Fruit fly (Drosophila melanogaster): Measurements from ENCODE around the gene CG42399.
A peak's percentile ranks its signal among the peaks of the same experiment; 100 is the strongest.

DNA sequence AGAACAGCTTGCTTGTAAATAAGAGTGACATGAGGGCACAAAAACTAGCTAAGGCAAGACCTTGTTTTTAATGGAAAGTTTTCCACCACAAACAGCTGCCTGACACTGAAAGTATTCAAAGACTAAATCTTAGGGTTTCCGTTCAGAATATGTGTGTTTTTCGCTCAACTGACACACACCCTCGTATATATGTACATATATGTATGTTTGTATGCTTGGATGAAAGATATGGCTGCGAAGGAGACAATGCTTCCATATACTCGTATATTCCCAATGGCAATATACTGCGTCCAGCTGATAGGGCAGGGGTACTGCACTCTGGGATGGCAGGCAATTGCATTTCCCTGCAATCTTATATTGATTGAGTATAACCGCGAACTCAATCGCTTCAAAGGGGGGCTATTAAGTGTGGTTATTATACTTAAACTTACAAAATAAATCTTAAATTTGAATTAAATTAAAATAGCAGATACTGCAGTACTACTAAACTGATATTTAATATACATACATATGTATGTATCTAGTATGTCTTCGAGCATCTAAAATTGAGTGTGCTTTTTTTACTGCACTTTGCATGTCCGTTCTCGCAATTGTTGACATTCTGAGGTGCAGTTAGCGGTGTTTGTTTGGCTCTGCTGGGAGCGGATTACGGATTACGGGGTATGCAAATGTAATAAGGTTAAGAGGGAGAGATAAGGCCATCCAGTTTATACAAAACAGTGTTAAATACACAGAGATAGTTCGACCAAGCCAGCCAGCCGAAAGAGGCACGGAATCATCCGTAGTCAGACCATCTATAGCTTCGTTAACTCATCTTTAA lies 18.3 kb downstream of the CG42399 start:
- TF ChIP-seq Sox102F (GFP tag; optimal IDR thresholded peaks at IDR 0.05) (no peak), vri (GFP tag; optimal IDR thresholded peaks at IDR 0.05) (peak; percentile 15), Blimp-1 (GFP tag; optimal IDR thresholded peaks at IDR 0.05) (no peak), fd59A (GFP tag; optimal IDR thresholded peaks at IDR 0.05) (no peak), CG3919 (GFP tag; optimal IDR thresholded peaks at IDR 0.05) (no peak)
